Fruit fly (Drosophila melanogaster) whole organism, embryonic: ENCODE data around the gene CG7519.

ENCODE experiments used
- Abd-B ChIP-seq: fragments of 200-800 bp; sonication (Bioruptor generic); optimal IDR thresholded peaks from 2 replicates; lab custom pipeline; 2018; ENCODE audit warnings: missing biosample characterization, mild to moderate bottlenecking, missing genetic modification characterization, moderate library complexity
- Ada2b ChIP-seq: fragments of 200-800 bp; sonication (Bioruptor generic); IDR thresholded peaks from 2 replicates; pipeline ENCODE4 v1.3.6; 2022; ENCODE audit warnings: missing biosample characterization, missing genetic modification characterization
- CG10274 ChIP-seq: fragments of 200-800 bp; sonication (Bioruptor generic); optimal IDR thresholded peaks from 3 replicates; lab custom pipeline; 2017; ENCODE audit warnings: missing biosample characterization, mild to moderate bottlenecking, missing genetic modification characterization
- CG13287 ChIP-seq: fragments of 200-800 bp; sonication (Bioruptor generic); IDR thresholded peaks from 2 replicates; pipeline ENCODE4 v1.3.6; 2022; ENCODE audit warnings: missing biosample characterization, missing genetic modification characterization; ENCODE audit not compliant: partially characterized antibody
- CG15514 ChIP-seq: fragments of 200-800 bp; sonication (Bioruptor generic); optimal IDR thresholded peaks from 3 replicates; lab custom pipeline; 2017; ENCODE audit warnings: missing biosample characterization, missing genetic modification characterization, mild to moderate bottlenecking, moderate library complexity, missing genetic modification reagents
- CG15696 ChIP-seq: fragments of 200-800 bp; sonication (Bioruptor generic); optimal IDR thresholded peaks from 2 replicates; lab custom pipeline; 2019; ENCODE audit warnings: missing biosample characterization, mild to moderate bottlenecking, missing genetic modification characterization, moderate library complexity
- CG1647 ChIP-seq: fragments of 200-800 bp; sonication (Bioruptor generic); optimal IDR thresholded peaks from 3 replicates; lab custom pipeline; 2016; ENCODE audit warnings: missing biosample characterization, missing genetic modification characterization
- CG17186 ChIP-seq: fragments of 200-800 bp; sonication (Bioruptor generic); optimal IDR thresholded peaks from 3 replicates; lab custom pipeline; 2017; ENCODE audit warnings: missing biosample characterization, missing genetic modification reagents, missing genetic modification characterization
- CG17361 ChIP-seq: fragments of 200-800 bp; sonication (Bioruptor generic); IDR thresholded peaks from 3 replicates; pipeline ENCODE4 v1.3.6; 2022; ENCODE audit warnings: missing biosample characterization, missing genetic modification characterization
- CG18262 ChIP-seq: fragments of 200-800 bp; optimal IDR thresholded peaks from 3 replicates; lab custom pipeline; 2019; ENCODE audit warnings: missing biosample characterization, mild to moderate bottlenecking, missing genetic modification characterization, moderate library complexity
- CG2129 ChIP-seq: fragments of 200-800 bp; sonication (Bioruptor generic); IDR thresholded peaks from 2 replicates; pipeline ENCODE4 v1.3.6; 2022; ENCODE audit warnings: missing biosample characterization, missing genetic modification characterization; ENCODE audit not compliant: partially characterized antibody
- CG30431 ChIP-seq: fragments of 200-800 bp; sonication (Bioruptor generic); optimal IDR thresholded peaks from 2 replicates; lab custom pipeline; 2017; ENCODE audit warnings: missing biosample characterization, missing genetic modification characterization
- CG34376 ChIP-seq: fragments of 200-800 bp; sonication (Bioruptor generic); optimal IDR thresholded peaks from 2 replicates; lab custom pipeline; 2018; ENCODE audit warnings: missing biosample characterization, mild to moderate bottlenecking, missing genetic modification characterization
- CG4360 ChIP-seq: fragments of 200-800 bp; sonication (Bioruptor generic); IDR thresholded peaks from 2 replicates; pipeline ENCODE4 v1.3.6; 2022; ENCODE audit warnings: missing biosample characterization, missing genetic modification characterization
- CG4424 ChIP-seq: fragments of 200-800 bp; sonication (Bioruptor generic); optimal IDR thresholded peaks from 3 replicates; lab custom pipeline; 2016; ENCODE audit warnings: missing biosample characterization, missing genetic modification characterization
- CG4820 ChIP-seq: fragments of 200-800 bp; sonication (Bioruptor generic); optimal IDR thresholded peaks from 3 replicates; lab custom pipeline; 2016; ENCODE audit warnings: missing biosample characterization, missing genetic modification characterization
- CG5953 ChIP-seq: fragments of 200-800 bp; sonication (Bioruptor generic); IDR thresholded peaks from 2 replicates; pipeline ENCODE4 v1.3.6; 2022; ENCODE audit warnings: missing biosample characterization, missing genetic modification characterization
- CG6272 ChIP-seq: fragments of 200-800 bp; sonication (Bioruptor generic); IDR thresholded peaks from 2 replicates; pipeline ENCODE4 v1.3.6; 2022; ENCODE audit warnings: missing biosample characterization, missing genetic modification characterization
- CG6689 ChIP-seq: fragments of 200-800 bp; sonication (Bioruptor generic); IDR thresholded peaks from 2 replicates; pipeline ENCODE4 v1.3.6; 2022; ENCODE audit warnings: missing biosample characterization, missing genetic modification characterization
- CG6791 ChIP-seq: fragments of 200-800 bp; sonication (Bioruptor generic); IDR thresholded peaks from 3 replicates; pipeline ENCODE4 v1.3.6; 2022; ENCODE audit warnings: missing biosample characterization, missing genetic modification characterization; ENCODE audit not compliant: partially characterized antibody
- CG8924 ChIP-seq: fragments of 200-800 bp; optimal IDR thresholded peaks from 3 replicates; lab custom pipeline; 2019; ENCODE audit warnings: missing biosample characterization, mild to moderate bottlenecking, missing genetic modification characterization, moderate library complexity
- Dbx ChIP-seq: fragments of 200-800 bp; sonication (Bioruptor generic); IDR thresholded peaks from 3 replicates; pipeline ENCODE4 v1.3.6; 2022; ENCODE audit warnings: missing biosample characterization, missing genetic modification characterization
- Dll ChIP-seq: fragments of 200-800 bp; sonication (Bioruptor generic); IDR thresholded peaks from 4 replicates; pipeline ENCODE4 v1.3.6; 2022; ENCODE audit warnings: missing biosample characterization, missing genetic modification characterization; ENCODE audit not compliant: partially characterized antibody
- Fer1 ChIP-seq: fragments of 200-800 bp; sonication (Bioruptor generic); optimal IDR thresholded peaks from 2 replicates; lab custom pipeline; 2017; ENCODE audit warnings: missing biosample characterization, mild to moderate bottlenecking, missing genetic modification characterization
- Hand ChIP-seq: fragments of 200-800 bp; sonication (Bioruptor generic); optimal IDR thresholded peaks from 2 replicates; lab custom pipeline; 2017; ENCODE audit warnings: mild to moderate bottlenecking, missing biosample characterization, missing genetic modification reagents, missing genetic modification characterization
- HmgZ ChIP-seq: fragments of 200-800 bp; sonication (Bioruptor generic); optimal IDR thresholded peaks from 2 replicates; lab custom pipeline; 2018; ENCODE audit warnings: missing biosample characterization, mild to moderate bottlenecking, missing genetic modification characterization
- Hr51 ChIP-seq, 2 experiments: fragments of 200-800 bp; sonication (Bioruptor generic); optimal IDR thresholded peaks; 2 replicates in 1 of 2; 3 replicates in 1 of 2; lab custom pipeline; 2016 to 2018; ENCODE audit warnings: missing biosample characterization in 2 of 2, missing genetic modification characterization in 2 of 2, mild to moderate bottlenecking in 1 of 2, moderate library complexity in 1 of 2
- Lhr ChIP-seq: fragments of 200-800 bp; sonication (Bioruptor generic); optimal IDR thresholded peaks from 3 replicates; lab custom pipeline; 2017; ENCODE audit warnings: mild to moderate bottlenecking, missing biosample characterization, missing genetic modification reagents, missing genetic modification characterization
- Lim3 ChIP-seq: fragments of 200-800 bp; sonication (Bioruptor generic); IDR thresholded peaks from 2 replicates; pipeline ENCODE4 v1.3.6; 2022; ENCODE audit warnings: missing biosample characterization, missing genetic modification characterization
- Med ChIP-seq: fragments of 200-800 bp; sonication (Bioruptor generic); peaks from one replicate; lab custom pipeline; 2016; ENCODE audit warnings: missing biosample characterization, missing genetic modification characterization, mild to moderate bottlenecking, inconsistent platforms, moderate library complexity
- NFAT ChIP-seq: fragments of 200-800 bp; sonication (Bioruptor generic); IDR thresholded peaks from 2 replicates; pipeline ENCODE4 v1.3.6; 2022; ENCODE audit warnings: missing biosample characterization, missing genetic modification characterization
- Poxn ChIP-seq: fragments of 200-800 bp; sonication (Bioruptor generic); IDR thresholded peaks from 2 replicates; pipeline ENCODE4 v1.3.6; 2022; ENCODE audit warnings: missing biosample characterization, missing genetic modification characterization
- Scr ChIP-seq: fragments of 200-800 bp; sonication (Bioruptor generic); IDR thresholded peaks from 2 replicates; pipeline ENCODE4 v1.3.6; 2022; ENCODE audit warnings: missing biosample characterization, missing genetic modification characterization; ENCODE audit not compliant: partially characterized antibody
- Side ChIP-seq: fragments of 200-800 bp; sonication (Bioruptor generic); optimal IDR thresholded peaks from 2 replicates; lab custom pipeline; 2016; ENCODE audit warnings: missing biosample characterization, missing genetic modification characterization
- Sox102F ChIP-seq: fragments of 200-800 bp; sonication (Bioruptor generic); optimal IDR thresholded peaks from 2 replicates; lab custom pipeline; 2018; ENCODE audit warnings: missing biosample characterization, mild to moderate bottlenecking, missing genetic modification characterization, moderate library complexity
- ap ChIP-seq: fragments of 200-800 bp; sonication (Bioruptor generic); IDR thresholded peaks from 2 replicates; pipeline ENCODE4 v1.3.6; 2022; ENCODE audit warnings: missing biosample characterization, missing genetic modification characterization
- ara ChIP-seq: fragments of 200-800 bp; sonication (Bioruptor generic); IDR thresholded peaks from 2 replicates; pipeline ENCODE4 v1.3.6; 2022; ENCODE audit warnings: missing biosample characterization, missing genetic modification characterization
- ase ChIP-seq: fragments of 200-800 bp; sonication (Bioruptor generic); IDR thresholded peaks from 3 replicates; pipeline ENCODE4 v1.3.6; 2022; ENCODE audit warnings: missing biosample characterization, missing genetic modification characterization
- bigmax ChIP-seq: fragments of 200-800 bp; sonication (Bioruptor generic); optimal IDR thresholded peaks from 2 replicates; lab custom pipeline; 2018; ENCODE audit warnings: missing biosample characterization, mild to moderate bottlenecking, missing genetic modification characterization
- caup ChIP-seq: fragments of 200-800 bp; sonication (Bioruptor generic); optimal IDR thresholded peaks from 3 replicates; lab custom pipeline; 2017; ENCODE audit warnings: missing biosample characterization, mild to moderate bottlenecking, missing genetic modification characterization, moderate library complexity; ENCODE audit not compliant: severe bottlenecking
- corto ChIP-seq: fragments of 200-800 bp; sonication (Bioruptor generic); optimal IDR thresholded peaks from 2 replicates; lab custom pipeline; 2016; ENCODE audit warnings: missing biosample characterization, mild to moderate bottlenecking, missing genetic modification characterization, moderate library complexity
- crc ChIP-seq: fragments of 200-800 bp; sonication (Bioruptor generic); optimal IDR thresholded peaks from 2 replicates; lab custom pipeline; 2016; ENCODE audit warnings: missing biosample characterization, missing genetic modification characterization
- danr ChIP-seq: fragments of 200-800 bp; sonication (Bioruptor generic); IDR thresholded peaks from 2 replicates; pipeline ENCODE4 v1.3.6; 2022; ENCODE audit warnings: missing biosample characterization, missing genetic modification characterization
- dimm ChIP-seq: fragments of 200-800 bp; sonication (Bioruptor generic); IDR thresholded peaks from 2 replicates; pipeline ENCODE4 v1.3.6; 2022; ENCODE audit warnings: missing biosample characterization, missing genetic modification characterization
- esg ChIP-seq: fragments of 200-800 bp; sonication (Bioruptor generic); conservative IDR thresholded peaks from 2 replicates; pipeline ENCODE4 v1.3.6; 2022; ENCODE audit warnings: missing biosample characterization, missing genetic modification characterization
- hb ChIP-seq: fragments of 200-800 bp; sonication (Bioruptor generic); IDR thresholded peaks from 3 replicates; pipeline ENCODE4 v1.3.6; 2022; ENCODE audit warnings: missing biosample characterization, missing genetic modification characterization; ENCODE audit not compliant: partially characterized antibody
- lmd ChIP-seq: fragments of 200-800 bp; sonication (Bioruptor generic); IDR thresholded peaks from 2 replicates; pipeline ENCODE4 v1.3.6; 2022; ENCODE audit warnings: missing biosample characterization, missing genetic modification characterization
- onecut ChIP-seq: fragments of 200-800 bp; sonication (Bioruptor generic); IDR thresholded peaks from 2 replicates; pipeline ENCODE4 v1.3.6; 2022; ENCODE audit warnings: missing biosample characterization, missing genetic modification characterization
- psq ChIP-seq: fragments of 200-800 bp; sonication (Bioruptor generic); optimal IDR thresholded peaks from 2 replicates; lab custom pipeline; 2017; ENCODE audit warnings: missing biosample characterization, missing genetic modification characterization
- stwl ChIP-seq: fragments of 200-800 bp; sonication (Bioruptor generic); optimal IDR thresholded peaks from 3 replicates; lab custom pipeline; 2018; ENCODE audit warnings: missing biosample characterization, mild to moderate bottlenecking, missing genetic modification characterization, moderate library complexity
- zfh2 ChIP-seq: fragments of 200-800 bp; sonication (Bioruptor generic); optimal IDR thresholded peaks from 2 replicates; lab custom pipeline; 2016; ENCODE audit warnings: missing biosample characterization, missing genetic modification characterization

Gene CG7519

DNA sequence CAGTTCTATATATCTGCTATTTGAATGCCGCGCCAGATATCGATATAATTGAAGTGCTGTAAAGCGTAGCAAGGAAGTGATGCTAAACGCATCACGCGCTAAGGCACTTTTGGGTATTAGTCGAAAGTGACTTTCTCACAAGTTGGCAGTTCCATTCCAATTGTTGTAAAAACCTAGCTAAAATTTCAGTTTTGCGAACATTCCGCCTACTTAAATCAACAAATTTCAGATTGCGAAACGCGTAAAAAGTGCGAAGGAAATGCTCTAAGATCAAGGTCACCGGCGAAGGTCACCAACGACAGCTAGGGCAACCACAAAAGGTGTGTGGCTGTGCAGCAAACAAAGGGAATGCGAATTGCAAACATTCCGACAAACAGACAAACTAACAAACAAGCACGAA lies 47.2 kb upstream of the CG7519 start, which contains the start of gene Syx7 (continued):
- TF ChIP-seq CG18262 (tag; lab: Kevin White, UChicago) = peak; percentile 10
- no peak for TF ChIP-seq danr (GFP tag; lab: Robert Waterston, UW)
- TF ChIP-seq psq (GFP tag; lab: Kevin White, UChicago) = no peak
- TF ChIP-seq Dll (GFP tag; lab: Robert Waterston, UW) = peak; percentile 59; the same call in 2 of the 4 replicates
- TF ChIP-seq ap (GFP tag; lab: Robert Waterston, UW) = no peak
- TF ChIP-seq Hr51 (GFP tag; optimal IDR thresholded peaks at IDR 0.05; lab: Kevin White, UChicago) = no peak
- TF ChIP-seq CG2129 (GFP tag; lab: Robert Waterston, UW) = no peak
- TF ChIP-seq Side (GFP tag; lab: Kevin White, UChicago) = peak; percentile 16
- TF ChIP-seq esg = no peak
- no peak for TF ChIP-seq lmd
- TF ChIP-seq CG4820 (GFP tag; lab: Kevin White, UChicago) = no peak
- 0 out of 3 replicates have a peak, but pooled peaks have one; percentile 28 for TF ChIP-seq Dbx
- no peak for TF ChIP-seq Sox102F (GFP tag; lab: Kevin White, UChicago)
- TF ChIP-seq zfh2 (GFP tag; lab: Kevin White, UChicago) = peak; percentile 25
- TF ChIP-seq Hand (GFP tag; lab: Kevin White, UChicago) = no peak
- TF ChIP-seq hb (GFP tag; lab: Robert Waterston, UW) = no peak
- no peak for TF ChIP-seq CG8924 (tag; lab: Kevin White, UChicago)
- TF ChIP-seq CG6272 = no peak
- no peak for TF ChIP-seq CG4360 (GFP tag; lab: Robert Waterston, UW)
- TF ChIP-seq CG4424 (GFP tag; lab: Kevin White, UChicago) = no peak
- TF ChIP-seq Med = peak; percentile 94
- TF ChIP-seq Abd-B (GFP tag; lab: Kevin White, UChicago) = no peak
- no peak for TF ChIP-seq Poxn
- TF ChIP-seq CG30431 = no peak
- peak; percentile 70 for TF ChIP-seq CG13287 (GFP tag; lab: Robert Waterston, UW)
- TF ChIP-seq Scr (GFP tag; lab: Robert Waterston, UW) = peak; percentile 62
- TF ChIP-seq ase (GFP tag; lab: Robert Waterston, UW) = no peak
- no peak for TF ChIP-seq CG15696 (tag; lab: Kevin White, UChicago)
- TF ChIP-seq stwl (tag; lab: Kevin White, UChicago) = peak; percentile 83
- no peak for TF ChIP-seq NFAT (GFP tag; lab: Robert Waterston, UW)
- TF ChIP-seq Lim3 (GFP tag; lab: Robert Waterston, UW) = no peak
- TF ChIP-seq HmgZ = peak; percentile 88
- TF ChIP-seq Fer1 = peak; percentile 23
- TF ChIP-seq CG17186 (GFP tag; lab: Kevin White, UChicago) = peak; percentile 52
- TF ChIP-seq CG17361 (GFP tag; lab: Robert Waterston, UW) = no peak
- no peak for TF ChIP-seq crc (GFP tag; lab: Kevin White, UChicago)
- TF ChIP-seq CG1647 (GFP tag; lab: Kevin White, UChicago) = no peak
- TF ChIP-seq caup (GFP tag; lab: Kevin White, UChicago) = no peak
- TF ChIP-seq corto (GFP tag; lab: Kevin White, UChicago) = no peak
- TF ChIP-seq CG6791 (GFP tag; lab: Robert Waterston, UW) = 0 out of 3 replicates have a peak, but pooled peaks have one; percentile 5
- peak; percentile 44 for TF ChIP-seq Lhr (GFP tag; lab: Kevin White, UChicago)
- no peak for TF ChIP-seq onecut (GFP tag; lab: Robert Waterston, UW)
- TF ChIP-seq dimm = no peak
- no peak for TF ChIP-seq CG10274 (GFP tag; lab: Kevin White, UChicago)
- TF ChIP-seq CG34376 (GFP tag; lab: Kevin White, UChicago) = no peak
- no peak for TF ChIP-seq ara (GFP tag; lab: Robert Waterston, UW)
- peak; percentile 56 for TF ChIP-seq CG15514 (GFP tag; lab: Kevin White, UChicago)
- TF ChIP-seq CG6689 = no peak
- no peak for TF ChIP-seq bigmax
- TF ChIP-seq CG5953 (GFP tag; lab: Robert Waterston, UW) = no peak
- TF ChIP-seq Ada2b = no peak
